Worm (Caenorhabditis elegans): ENCODE results near the gene cdh-7.

ce11 chrII:14892515-14892914 is 49.5 kb downstream of the cdh-7 start:
- TF ChIP-seq zag-1 (tag; optimal IDR thresholded peaks at IDR 0.05): no peak
- TF ChIP-seq nhr-77 (tag; optimal IDR thresholded peaks at IDR 0.05): no peak
- no peak for TF ChIP-seq ceh-9 (tag; optimal IDR thresholded peaks at IDR 0.05)

Measured in whole organism, L3 larva.